Worm (Caenorhabditis elegans) whole organism, L4 larva: ENCODE data around the gene grd-6.

Source experiments
- ceh-62 ChIP-seq: sonication (generic microtip); optimal IDR thresholded peaks from 2 replicates; lab custom pipeline; 2017; ENCODE audit warnings: missing biosample characterization, missing genetic modification characterization
- dpl-1 ChIP-seq: fragments of 150-350 bp; optimal IDR thresholded peaks from 2 replicates; lab custom pipeline; 2014; ENCODE audit warnings: missing biosample characterization, missing genetic modification reagents, missing genetic modification characterization
- lsy-2 ChIP-seq, 2 experiments: fragments of 150-350 bp in 1 of 2; sonication (generic microtip) in 1 of 2; optimal IDR thresholded peaks; 2 replicates each; lab custom pipeline; 2014 to 2017; ENCODE audit warnings: missing biosample characterization in 2 of 2, missing genetic modification characterization in 2 of 2
- mxl-3 ChIP-seq: fragments of 200-800 bp; sonication (Bioruptor generic); optimal IDR thresholded peaks from 2 replicates; lab custom pipeline; 2018; ENCODE audit warnings: mild to moderate bottlenecking, missing genetic modification characterization, missing compliant biosample characterization
- snpc-1.2 ChIP-seq: fragments of 200-800 bp; sonication (Bioruptor generic); IDR thresholded peaks from 2 replicates; pipeline ENCODE4 v1.3.6; 2022; ENCODE audit warnings: missing genetic modification reagents, missing genetic modification characterization, missing compliant biosample characterization
- snpc-4 ChIP-seq: fragments of 150-350 bp; optimal IDR thresholded peaks from 2 replicates; lab custom pipeline; 2014; ENCODE audit warnings: missing biosample characterization, missing genetic modification characterization

DNA sequence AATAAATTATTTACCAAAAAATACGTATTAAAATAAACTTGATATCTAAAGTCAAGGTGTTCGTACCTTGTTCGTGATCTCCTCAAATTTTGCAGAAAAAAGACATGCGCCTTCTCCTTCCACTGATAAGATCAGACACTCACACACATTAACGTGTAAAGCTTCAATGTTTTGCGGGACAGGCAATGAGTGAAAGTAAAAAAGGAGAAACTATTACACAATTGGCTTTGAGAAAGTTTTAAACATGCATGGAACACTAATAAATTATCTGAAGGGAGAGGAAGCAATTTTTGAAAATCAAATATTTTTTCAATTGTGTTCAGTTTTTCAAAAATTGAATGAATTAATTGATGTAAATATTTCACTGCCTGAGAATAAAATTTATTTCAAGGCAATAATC, 3.3 kb downstream of the grd-6 start:
- TF ChIP-seq ceh-62, result no peak
- TF ChIP-seq snpc-1.2 (GFP tag; lab: Robert Waterston, UW), result no peak
- no peak for TF ChIP-seq mxl-3 (GFP tag; lab: Kevin White, UChicago)
- TF ChIP-seq dpl-1 (GFP tag; lab: Kevin White, UChicago), result no peak
- no peak for TF ChIP-seq lsy-2 (tag; optimal IDR thresholded peaks at IDR 0.05; lab: Kevin White, UChicago)
- no peak for TF ChIP-seq snpc-4 (tag; lab: Kevin White, UChicago)
